Fruit fly (Drosophila melanogaster): ENCODE measurements around the gene CG14384.

Gene CG14384

dm6 chr3R:13012351-13012750 is 44.8 kb upstream of the CG14384 start (continued):
- TF ChIP-seq CG32532 (GFP tag; IDR thresholded peaks at IDR 0.05) (peak; percentile 68; the same call in 1 of the 2 replicates), ATbp (GFP tag; optimal IDR thresholded peaks at IDR 0.05) (peak; percentile 17), rib (GFP tag; IDR thresholded peaks at IDR 0.05) (peak; percentile 85), Camta (GFP tag; optimal IDR thresholded peaks at IDR 0.05) (peak; percentile 58), gcm2 (GFP tag; optimal IDR thresholded peaks at IDR 0.05) (peak; percentile 16), CG17361 (GFP tag; IDR thresholded peaks at IDR 0.05) (no peak), Hmx (GFP tag; optimal IDR thresholded peaks at IDR 0.05) (no peak), danr (GFP tag; IDR thresholded peaks at IDR 0.05) (no peak), Lhr (GFP tag; optimal IDR thresholded peaks at IDR 0.05) (no peak), pita (GFP tag; optimal IDR thresholded peaks at IDR 0.05) (no peak), fd102C (GFP tag; optimal IDR thresholded peaks at IDR 0.05) (no peak), grn (GFP tag; optimal IDR thresholded peaks at IDR 0.05) (no peak), Meics (GFP tag; optimal IDR thresholded peaks at IDR 0.05) (peak; percentile 59), CHES-1-like (GFP tag; optimal IDR thresholded peaks at IDR 0.05) (peak; percentile 66), dan (GFP tag; IDR thresholded peaks at IDR 0.05) (no peak), Sox102F (GFP tag; optimal IDR thresholded peaks at IDR 0.05) (no peak), CG4707 (GFP tag; optimal IDR thresholded peaks at IDR 0.05) (peak; percentile 43), Atf6 (GFP tag; IDR thresholded peaks at IDR 0.05) (peak; percentile 46; the same call in 1 of the 2 replicates), ind (GFP tag; optimal IDR thresholded peaks at IDR 0.05) (peak; percentile 60), CG6813 (GFP tag; optimal IDR thresholded peaks at IDR 0.05) (peak; percentile 46), nmo (GFP tag; optimal IDR thresholded peaks at IDR 0.05) (peak; percentile 48), z (GFP tag; IDR thresholded peaks at IDR 0.05) (no peak), Oaz (GFP tag; IDR thresholded peaks at IDR 0.05) (peak; percentile 41; the same call in 1 of the 2 replicates), al (GFP tag; IDR thresholded peaks at IDR 0.05) (0 out of 2 replicates have a peak, but pooled peaks have one; percentile 15), Optix (GFP tag; IDR thresholded peaks at IDR 0.05) (peak; percentile 71; the same call in 2 of the 3 replicates), CG10321 (GFP tag; IDR thresholded peaks at IDR 0.05) (peak; percentile 75), jigr1 (GFP tag; IDR thresholded peaks at IDR 0.05) (no peak), maf-S (GFP tag; optimal IDR thresholded peaks at IDR 0.05) (peak; percentile 64), CG1603 (tag; optimal IDR thresholded peaks at IDR 0.05) (peak; percentile 72), HLH3B (GFP tag; IDR thresholded peaks at IDR 0.05) (peak; percentile 72), Jarid2 (GFP tag; optimal IDR thresholded peaks at IDR 0.05) (peak; percentile 24), CG11398 (GFP tag; optimal IDR thresholded peaks at IDR 0.05) (no peak), gro (GFP tag; optimal IDR thresholded peaks at IDR 0.05) (peak; percentile 61), CG3726 (GFP tag; IDR thresholded peaks at IDR 0.05) (no peak), CG34376 (GFP tag; optimal IDR thresholded peaks at IDR 0.05) (no peak), hb (GFP tag; IDR thresholded peaks at IDR 0.05; ENCODE audit: partially characterized antibody) (no peak), Sry-β (GFP tag; optimal IDR thresholded peaks at IDR 0.05) (no peak), Hr3 (GFP tag; optimal IDR thresholded peaks at IDR 0.05) (peak; percentile 46), CG6683 (GFP tag; optimal IDR thresholded peaks at IDR 0.05) (no peak), Ssrp (tag; optimal IDR thresholded peaks at IDR 0.05) (no peak), en (GFP tag; optimal IDR thresholded peaks at IDR 0.05) (no peak), kni (GFP tag; optimal IDR thresholded peaks at IDR 0.05) (no peak), CG8388 (GFP tag; optimal IDR thresholded peaks at IDR 0.05) (no peak), corto (GFP tag; optimal IDR thresholded peaks at IDR 0.05) (no peak), CG3995 (GFP tag; optimal IDR thresholded peaks at IDR 0.05) (no peak), ara (GFP tag; IDR thresholded peaks at IDR 0.05) (peak; percentile 62; the same call in 1 of the 2 replicates), CG2712 (tag; optimal IDR thresholded peaks at IDR 0.05) (peak; percentile 36), CG31224 (GFP tag; IDR thresholded peaks at IDR 0.05) (peak; percentile 51), CG11504 (tag; optimal IDR thresholded peaks at IDR 0.05) (peak; percentile 71), Antp (GFP tag; optimal IDR thresholded peaks at IDR 0.05) (peak; percentile 76), cas (GFP tag; IDR thresholded peaks at IDR 0.05) (no peak)

Data from whole organism, embryonic.